Worm (Caenorhabditis elegans) whole organism, L3 larva: ENCODE results near the gene W09G12.8.

Source experiments
- ama-1 ChIP-seq: fragments of 150-350 bp; optimal IDR thresholded peaks from 2 replicates; lab custom pipeline; 2018
- ceh-82 ChIP-seq: fragments of 150-350 bp; optimal IDR thresholded peaks from 2 replicates; lab custom pipeline; 2014; ENCODE audit warnings: missing biosample characterization, missing genetic modification characterization
- ceh-9 ChIP-seq: sonication (generic microtip); optimal IDR thresholded peaks from 2 replicates; lab custom pipeline; 2018; ENCODE audit warnings: missing biosample characterization, missing genetic modification characterization
- egl-27 ChIP-seq: sonication (generic microtip); optimal IDR thresholded peaks from 4 replicates; lab custom pipeline; 2017; ENCODE audit warnings: missing biosample characterization, missing genetic modification reagents, missing genetic modification characterization
- eor-1 ChIP-seq, 2 experiments: fragments of 150-350 bp; optimal IDR thresholded peaks; 2 replicates each; lab custom pipeline; 2014 to 2018; ENCODE audit warnings: missing biosample characterization in 2 of 2, missing genetic modification characterization in 2 of 2
- fkh-2 ChIP-seq: fragments of 150-350 bp; optimal IDR thresholded peaks from 2 replicates; lab custom pipeline; 2014; ENCODE audit warnings: missing biosample characterization, missing genetic modification reagents, missing genetic modification characterization
- hmg-11 ChIP-seq: sonication (generic microtip); optimal IDR thresholded peaks from 2 replicates; lab custom pipeline; 2016; ENCODE audit warnings: missing genetic modification characterization, missing compliant biosample characterization
- jun-1 ChIP-seq: fragments of 150-350 bp; optimal IDR thresholded peaks from 2 replicates; lab custom pipeline; 2014; ENCODE audit warnings: missing biosample characterization, missing genetic modification reagents, missing genetic modification characterization
- lin-39 ChIP-seq: fragments of 150-350 bp; optimal IDR thresholded peaks from 2 replicates; lab custom pipeline; 2018; ENCODE audit warnings: missing biosample characterization, missing genetic modification reagents, missing genetic modification characterization
- nhr-237 ChIP-seq: fragments of 150-350 bp; optimal IDR thresholded peaks from 2 replicates; lab custom pipeline; 2014; ENCODE audit warnings: missing biosample characterization, missing genetic modification characterization
- pqm-1 ChIP-seq: fragments of 150-350 bp; optimal IDR thresholded peaks from 2 replicates; lab custom pipeline; 2017; ENCODE audit warnings: missing biosample characterization, missing genetic modification characterization, inconsistent platforms
- tbx-2 ChIP-seq: sonication (generic microtip); optimal IDR thresholded peaks from 2 replicates; lab custom pipeline; 2016; ENCODE audit warnings: mild to moderate bottlenecking, missing genetic modification characterization, missing compliant biosample characterization
- ztf-4 ChIP-seq: fragments of 150-350 bp; optimal IDR thresholded peaks from 2 replicates; lab custom pipeline; 2014; ENCODE audit warnings: missing biosample characterization, missing genetic modification characterization

ce11 chrIV:1245244-1245643 is 19.3 kb downstream of the W09G12.8 start, which contains the start of gene F38A1.9:
- TF ChIP-seq eor-1 (tag; optimal IDR thresholded peaks at IDR 0.05; lab: Kevin White, UChicago) (no peak), tbx-2 (tag; lab: Kevin White, UChicago) (no peak), ztf-4 (tag; lab: Kevin White, UChicago) (no peak), pqm-1 (tag; lab: Kevin White, UChicago) (no peak), ama-1 (lab: Kevin White, UChicago) (no peak), ceh-82 (no peak), egl-27 (tag; lab: Kevin White, UChicago) (no peak), ceh-9 (tag; lab: Kevin White, UChicago) (no peak), fkh-2 (tag; lab: Kevin White, UChicago) (no peak), lin-39 (tag; lab: Kevin White, UChicago) (no peak), nhr-237 (tag; lab: Kevin White, UChicago) (no peak), hmg-11 (tag; lab: Kevin White, UChicago) (no peak), jun-1 (tag; lab: Kevin White, UChicago) (no peak)
